1 fruit fly cellular context compared by ENCODE assay signal in genomic region chr3R:8927817-8928625, dm6.
A peak's percentile ranks its signal among the peaks of the same experiment; 100 is the strongest.
TF ChIP-seq lines count a peak whose summit lies in the region.

No protein-coding gene starts in this region.

TF ChIP-seq in whole organism, embryonic, 481 proteins besides CTCF, POLR2A, EP300 and RAD21 (continued from another document):
- peak; percentile 83 for TF ChIP-seq Ets65A (GFP tag; lab: Kevin White, UChicago)
- TF ChIP-seq pros (GFP tag; optimal IDR thresholded peaks at IDR 0.05; lab: Kevin White, UChicago) = no peak
- peak; percentile 77 for TF ChIP-seq Six4 (GFP tag; optimal IDR thresholded peaks at IDR 0.05; lab: Kevin White, UChicago)
- TF ChIP-seq gt (GFP tag; IDR thresholded peaks at IDR 0.05; lab: Robert Waterston, UW) = 0 out of 2 replicates have a peak, but pooled peaks have one; percentile 15
- TF ChIP-seq CG13424 (tag; optimal IDR thresholded peaks at IDR 0.05; lab: Kevin White, UChicago) = peak; percentile 73
- peak in 1 of 2 experiments; percentile 55 for TF ChIP-seq Eip74EF (GFP tag; optimal IDR thresholded peaks at IDR 0.05; lab: Kevin White, UChicago)
- peak; percentile 3 for TF ChIP-seq Hand (GFP tag; optimal IDR thresholded peaks at IDR 0.05; lab: Kevin White, UChicago)
- no peak for TF ChIP-seq wor (GFP tag; IDR thresholded peaks at IDR 0.05; lab: Robert Waterston, UW)
- TF ChIP-seq nerfin-2 (GFP tag; IDR thresholded peaks at IDR 0.05; lab: Robert Waterston, UW; ENCODE audit: partially characterized antibody) = no peak
- peak; percentile 47 for TF ChIP-seq CG8089 (GFP tag; optimal IDR thresholded peaks at IDR 0.05; lab: Kevin White, UChicago)
- no peak for TF ChIP-seq CG10565 (GFP tag; optimal IDR thresholded peaks at IDR 0.05; lab: Kevin White, UChicago)
- no peak for TF ChIP-seq prd (optimal IDR thresholded peaks at IDR 0.05; lab: Kevin White, UChicago)
- peak; percentile 87 for TF ChIP-seq prd (GFP tag; IDR thresholded peaks at IDR 0.05; lab: Robert Waterston, UW)
- TF ChIP-seq Doc3 (GFP tag; IDR thresholded peaks at IDR 0.05; lab: Robert Waterston, UW; ENCODE audit: partially characterized antibody) = no peak
- TF ChIP-seq sc (optimal IDR thresholded peaks at IDR 0.05; lab: Kevin White, UChicago) = no peak
- TF ChIP-seq sc (GFP tag; optimal IDR thresholded peaks at IDR 0.05; lab: Kevin White, UChicago) = peak; percentile 50
- peak; percentile 72 for TF ChIP-seq CG8388 (GFP tag; optimal IDR thresholded peaks at IDR 0.05; lab: Kevin White, UChicago)
- TF ChIP-seq YL-1 (GFP tag; optimal IDR thresholded peaks at IDR 0.05; lab: Kevin White, UChicago) = no peak
- 0 out of 2 replicates have a peak, but pooled peaks have one; percentile 24 for TF ChIP-seq ap (GFP tag; IDR thresholded peaks at IDR 0.05; lab: Robert Waterston, UW)
- no peak for TF ChIP-seq B-H2 (GFP tag; optimal IDR thresholded peaks at IDR 0.05; lab: Kevin White, UChicago)
- peak; percentile 34 for TF ChIP-seq CG10462 (GFP tag; optimal IDR thresholded peaks at IDR 0.05; lab: Kevin White, UChicago)
- peak; percentile 40; the same call in 1 of the 2 replicates for TF ChIP-seq CG1024 (GFP tag; IDR thresholded peaks at IDR 0.05; lab: Robert Waterston, UW)
- peak; percentile 62 for TF ChIP-seq CG12659 (GFP tag; optimal IDR thresholded peaks at IDR 0.05; lab: Kevin White, UChicago)
- no peak for TF ChIP-seq CG34422 (GFP tag; IDR thresholded peaks at IDR 0.05; lab: Robert Waterston, UW)
- no peak for TF ChIP-seq Doc2 (GFP tag; IDR thresholded peaks at IDR 0.05; lab: Robert Waterston, UW)
- no peak for TF ChIP-seq gcm2 (GFP tag; optimal IDR thresholded peaks at IDR 0.05; lab: Kevin White, UChicago)
- TF ChIP-seq CG17568 (GFP tag; optimal IDR thresholded peaks at IDR 0.05; lab: Kevin White, UChicago) = peak; percentile 71
- no peak for TF ChIP-seq Lpt (GFP tag; optimal IDR thresholded peaks at IDR 0.05; lab: Kevin White, UChicago)
- TF ChIP-seq Stat92E (GFP tag; optimal IDR thresholded peaks at IDR 0.05; lab: Kevin White, UChicago) = peak in 2 of 3 experiments; percentile 36 to 45
- peak; percentile 66; the same call in 2 of the 3 replicates for TF ChIP-seq tgo (GFP tag; IDR thresholded peaks at IDR 0.05; lab: Robert Waterston, UW)
- no peak for TF ChIP-seq abd-A (tag; optimal IDR thresholded peaks at IDR 0.05; lab: Kevin White, UChicago)
- peak; percentile 73 for TF ChIP-seq tin (GFP tag; optimal IDR thresholded peaks at IDR 0.05; lab: Kevin White, UChicago)
- peak; percentile 67 for TF ChIP-seq CG17359 (tag; optimal IDR thresholded peaks at IDR 0.05; lab: Kevin White, UChicago)
- peak; percentile 69 for TF ChIP-seq CG32532 (GFP tag; IDR thresholded peaks at IDR 0.05; lab: Robert Waterston, UW)
- TF ChIP-seq Pdp1 (GFP tag; optimal IDR thresholded peaks at IDR 0.05; lab: Kevin White, UChicago) = peak; percentile 61 to 63
- TF ChIP-seq onecut (GFP tag; IDR thresholded peaks at IDR 0.05; lab: Robert Waterston, UW) = peak; percentile 55; the same call in 1 of the 2 replicates
TF ChIP-seq in whole organism, embryonic: peak in this region for 328.
